Worm (Caenorhabditis elegans) whole organism, L3 larva: ENCODE measurements around the gene clik-1.

ENCODE experiments used
- ZK546.5 ChIP-seq: sonication (generic microtip); optimal IDR thresholded peaks from 2 replicates; lab custom pipeline; 2017; ENCODE audit warnings: missing biosample characterization, missing genetic modification characterization
- aly-2 ChIP-seq: fragments of 150-350 bp; optimal IDR thresholded peaks from 2 replicates; lab custom pipeline; 2014; ENCODE audit warnings: missing biosample characterization, missing genetic modification characterization
- ceh-16 ChIP-seq: sonication (generic microtip); optimal IDR thresholded peaks from 2 replicates; lab custom pipeline; 2017; ENCODE audit warnings: missing biosample characterization, missing genetic modification characterization
- ceh-82 ChIP-seq: fragments of 150-350 bp; optimal IDR thresholded peaks from 2 replicates; lab custom pipeline; 2014; ENCODE audit warnings: missing biosample characterization, missing genetic modification characterization
- ceh-9 ChIP-seq: sonication (generic microtip); optimal IDR thresholded peaks from 2 replicates; lab custom pipeline; 2018; ENCODE audit warnings: missing biosample characterization, missing genetic modification characterization
- egl-27 ChIP-seq: sonication (generic microtip); optimal IDR thresholded peaks from 4 replicates; lab custom pipeline; 2017; ENCODE audit warnings: missing biosample characterization, missing genetic modification reagents, missing genetic modification characterization
- egl-5 ChIP-seq: fragments of 150-350 bp; optimal IDR thresholded peaks from 2 replicates; lab custom pipeline; 2017; ENCODE audit warnings: missing biosample characterization, missing genetic modification reagents, missing genetic modification characterization, inconsistent platforms
- elt-1 ChIP-seq: fragments of 150-350 bp; optimal IDR thresholded peaks from 2 replicates; lab custom pipeline; 2014; ENCODE audit warnings: missing biosample characterization, missing genetic modification characterization
- elt-2 ChIP-seq: sonication (generic microtip); optimal IDR thresholded peaks from 2 replicates; lab custom pipeline; 2016; ENCODE audit warnings: missing genetic modification reagents, mild to moderate bottlenecking, missing genetic modification characterization, missing compliant biosample characterization
- elt-3 ChIP-seq, 3 experiments: fragments of 150-350 bp in 1 of 3; sonication (generic microtip) in 2 of 3; optimal IDR thresholded peaks; 2 replicates in 2 of 3; 4 replicates in 1 of 3; lab custom pipeline; 2014 to 2017; ENCODE audit warnings: missing biosample characterization in 3 of 3, missing genetic modification characterization in 3 of 3
- eor-1 ChIP-seq, 2 experiments: fragments of 150-350 bp; optimal IDR thresholded peaks; 2 replicates each; lab custom pipeline; 2014 to 2018; ENCODE audit warnings: missing biosample characterization in 2 of 2, missing genetic modification characterization in 2 of 2
- fkh-10 ChIP-seq: sonication (generic microtip); optimal IDR thresholded peaks from 2 replicates; lab custom pipeline; 2017; ENCODE audit warnings: missing biosample characterization, missing genetic modification reagents, missing genetic modification characterization
- fkh-2 ChIP-seq: fragments of 150-350 bp; optimal IDR thresholded peaks from 2 replicates; lab custom pipeline; 2014; ENCODE audit warnings: missing biosample characterization, missing genetic modification reagents, missing genetic modification characterization
- fos-1 ChIP-seq: fragments of 150-350 bp; optimal IDR thresholded peaks from 2 replicates; lab custom pipeline; 2014; ENCODE audit warnings: missing biosample characterization, missing genetic modification characterization
- hmg-11 ChIP-seq: sonication (generic microtip); optimal IDR thresholded peaks from 2 replicates; lab custom pipeline; 2016; ENCODE audit warnings: missing genetic modification characterization, missing compliant biosample characterization
- jun-1 ChIP-seq: fragments of 150-350 bp; optimal IDR thresholded peaks from 2 replicates; lab custom pipeline; 2014; ENCODE audit warnings: missing biosample characterization, missing genetic modification reagents, missing genetic modification characterization
- lin-15B ChIP-seq: fragments of 150-350 bp; optimal IDR thresholded peaks from 2 replicates; lab custom pipeline; 2014; ENCODE audit warnings: missing biosample characterization, missing genetic modification characterization
- mdl-1 ChIP-seq: fragments of 150-350 bp; optimal IDR thresholded peaks from 2 replicates; lab custom pipeline; 2014; ENCODE audit warnings: missing biosample characterization, missing genetic modification characterization
- mml-1 ChIP-seq: fragments of 150-350 bp; sonication (generic microtip); optimal IDR thresholded peaks from 3 replicates; lab custom pipeline; 2014; ENCODE audit warnings: missing biosample characterization, missing genetic modification characterization
- nfya-1 ChIP-seq: sonication (generic microtip); optimal IDR thresholded peaks from 2 replicates; lab custom pipeline; 2017; ENCODE audit warnings: missing genetic modification characterization, mild to moderate bottlenecking, missing compliant biosample characterization, antibody characterized with exemption, moderate library complexity; ENCODE audit not compliant: insufficient read depth
- nhr-11 ChIP-seq: fragments of 150-350 bp; optimal IDR thresholded peaks from 2 replicates; lab custom pipeline; 2014; ENCODE audit warnings: missing biosample characterization, missing genetic modification characterization
- nhr-12 ChIP-seq: fragments of 150-350 bp; optimal IDR thresholded peaks from 2 replicates; lab custom pipeline; 2014; ENCODE audit warnings: missing biosample characterization, missing genetic modification characterization
- nhr-23 ChIP-seq: fragments of 150-350 bp; optimal IDR thresholded peaks from 2 replicates; lab custom pipeline; 2014; ENCODE audit warnings: missing biosample characterization, missing genetic modification reagents, missing genetic modification characterization
- nhr-237 ChIP-seq: fragments of 150-350 bp; optimal IDR thresholded peaks from 2 replicates; lab custom pipeline; 2014; ENCODE audit warnings: missing biosample characterization, missing genetic modification characterization
- nhr-25 ChIP-seq: sonication (generic microtip); optimal IDR thresholded peaks from 2 replicates; lab custom pipeline; 2017; ENCODE audit warnings: missing biosample characterization, missing genetic modification characterization
- nhr-28 ChIP-seq: fragments of 150-350 bp; optimal IDR thresholded peaks from 2 replicates; lab custom pipeline; 2014; ENCODE audit warnings: missing biosample characterization, missing genetic modification characterization
- nhr-43 ChIP-seq: sonication (generic microtip); optimal IDR thresholded peaks from 2 replicates; lab custom pipeline; 2016; ENCODE audit warnings: mild to moderate bottlenecking, missing genetic modification characterization, missing compliant biosample characterization; ENCODE audit not compliant: poor library complexity, severe bottlenecking
- nhr-76 ChIP-seq: fragments of 150-350 bp; sonication (generic microtip); optimal IDR thresholded peaks from 5 replicates; lab custom pipeline; 2014; ENCODE audit warnings: missing biosample characterization, missing genetic modification characterization
- pha-4 ChIP-seq: fragments of 150-350 bp; optimal IDR thresholded peaks from 2 replicates; lab custom pipeline; 2014; ENCODE audit warnings: missing biosample characterization, missing genetic modification reagents, missing genetic modification characterization
- sea-2 ChIP-seq: fragments of 150-350 bp; sonication (generic microtip); optimal IDR thresholded peaks from 4 replicates; lab custom pipeline; 2014; ENCODE audit warnings: missing biosample characterization, missing genetic modification reagents, missing genetic modification characterization
- skn-1 ChIP-seq: fragments of 150-350 bp; optimal IDR thresholded peaks from 2 replicates; lab custom pipeline; 2014; ENCODE audit warnings: missing biosample characterization, missing genetic modification characterization
- snpc-4 ChIP-seq: fragments of 150-350 bp; optimal IDR thresholded peaks from 2 replicates; lab custom pipeline; 2014; ENCODE audit warnings: missing biosample characterization, missing genetic modification characterization
- tbx-2 ChIP-seq: sonication (generic microtip); optimal IDR thresholded peaks from 2 replicates; lab custom pipeline; 2016; ENCODE audit warnings: mild to moderate bottlenecking, missing genetic modification characterization, missing compliant biosample characterization
- unc-39 ChIP-seq: sonication (generic microtip); optimal IDR thresholded peaks from 4 replicates; lab custom pipeline; 2017; ENCODE audit warnings: missing biosample characterization, missing genetic modification characterization
- zag-1 ChIP-seq: fragments of 150-350 bp; optimal IDR thresholded peaks from 2 replicates; lab custom pipeline; 2014; ENCODE audit warnings: missing biosample characterization, missing genetic modification characterization
- ztf-11 ChIP-seq: fragments of 150-350 bp; optimal IDR thresholded peaks from 2 replicates; lab custom pipeline; 2014; ENCODE audit warnings: missing biosample characterization, missing genetic modification characterization
- ztf-4 ChIP-seq: fragments of 150-350 bp; optimal IDR thresholded peaks from 2 replicates; lab custom pipeline; 2014; ENCODE audit warnings: missing biosample characterization, missing genetic modification characterization

Gene clik-1

ce11 chrV:6753257-6753656 is 15.3 kb downstream of the clik-1 start:
- TF ChIP-seq lin-15B (tag; lab: Kevin White, UChicago) (no peak), mml-1 (tag; lab: Kevin White, UChicago) (no peak), nhr-11 (tag; lab: Kevin White, UChicago) (no peak), nhr-43 (tag; lab: Kevin White, UChicago) (no peak), tbx-2 (no peak), egl-5 (tag; lab: Kevin White, UChicago) (no peak), ceh-82 (no peak), jun-1 (tag; lab: Kevin White, UChicago) (no peak), ztf-4 (tag; lab: Kevin White, UChicago) (no peak), skn-1 (tag; lab: Kevin White, UChicago) (no peak), sea-2 (GFP tag; lab: Kevin White, UChicago) (no peak), eor-1 (tag; optimal IDR thresholded peaks at IDR 0.05; lab: Kevin White, UChicago) (no peak), elt-3 (tag; optimal IDR thresholded peaks at IDR 0.05; lab: Kevin White, UChicago) (no peak), nfya-1 (tag; lab: Kevin White, UChicago) (no peak), ztf-11 (tag; lab: Kevin White, UChicago) (no peak)

- TF ChIP-seq zag-1, result no peak
- no peak for TF ChIP-seq aly-2 (tag; lab: Kevin White, UChicago)
- no peak for TF ChIP-seq elt-2 (tag; lab: Kevin White, UChicago)
- no peak for TF ChIP-seq lin-15B (tag; lab: Kevin White, UChicago)
- no peak for TF ChIP-seq nhr-76 (tag; lab: Kevin White, UChicago)
- no peak for TF ChIP-seq nfya-1 (tag; lab: Kevin White, UChicago)
- TF ChIP-seq ZK546.5, result no peak
- no peak for TF ChIP-seq pha-4
- TF ChIP-seq nhr-25, result no peak
Measured at ce11 chrV:6751493-6752100, 16.9 kb downstream of the clik-1 start.

ce11 chrV:6744774-6745173 is 23.8 kb downstream of the clik-1 start, which contains the start of gene T25F10.3:
Gene T25F10.3 (plus strand): TSS chrV:6745081.
- TF ChIP-seq mml-1 (tag; lab: Kevin White, UChicago) (no peak), elt-1 (tag; lab: Kevin White, UChicago) (no peak), nhr-25 (peak; percentile 41)
- TF ChIP-seq, all 47 proteins: peak for 1

- TF ChIP-seq nhr-23 (tag; lab: Kevin White, UChicago), result no peak
- peak; percentile 79 for TF ChIP-seq elt-1 (tag; lab: Kevin White, UChicago)
- no peak for TF ChIP-seq unc-39 (tag; lab: Kevin White, UChicago)
- TF ChIP-seq fos-1 (tag; lab: Kevin White, UChicago), result no peak
- peak; percentile 77 for TF ChIP-seq nhr-25
- TF ChIP-seq, all 47 proteins: peak for 2
Measured at ce11 chrV:6736877-6737276, 31.7 kb downstream of the clik-1 start.

ce11 chrV:6736108-6736507 is 32.4 kb downstream of the clik-1 start:
- TF ChIP-seq nhr-25 (peak; percentile 81), nhr-12 (no peak)

- TF ChIP-seq ztf-4 (tag; lab: Kevin White, UChicago), result no peak
- TF ChIP-seq ceh-9 (tag; lab: Kevin White, UChicago), result no peak
- TF ChIP-seq nfya-1 (tag; lab: Kevin White, UChicago), result no peak
- no peak for TF ChIP-seq nhr-28
- TF ChIP-seq mdl-1 (tag; lab: Kevin White, UChicago), result no peak
- TF ChIP-seq fkh-2 (tag; lab: Kevin White, UChicago), result no peak
- no peak for TF ChIP-seq snpc-4
- TF ChIP-seq egl-27, result no peak
- TF ChIP-seq ceh-16 (tag; lab: Kevin White, UChicago), result no peak
- TF ChIP-seq fkh-10 (GFP tag; lab: Kevin White, UChicago), result no peak
- no peak for TF ChIP-seq ztf-11 (tag; lab: Kevin White, UChicago)
- no peak for TF ChIP-seq ceh-82
- no peak for TF ChIP-seq hmg-11 (tag; lab: Kevin White, UChicago)
- TF ChIP-seq nhr-237 (tag; lab: Kevin White, UChicago), result no peak
- no peak for TF ChIP-seq nhr-12
- TF ChIP-seq elt-1 (tag; lab: Kevin White, UChicago), result no peak
Measured at ce11 chrV:6732995-6733394, 35.5 kb downstream of the clik-1 start, which contains the start of gene grl-8. Gene grl-8 (minus strand): TSS chrV:6733095.
